Fruit fly (Drosophila melanogaster): ENCODE data around the gene CG12236.

CG12236 gene

DNA sequence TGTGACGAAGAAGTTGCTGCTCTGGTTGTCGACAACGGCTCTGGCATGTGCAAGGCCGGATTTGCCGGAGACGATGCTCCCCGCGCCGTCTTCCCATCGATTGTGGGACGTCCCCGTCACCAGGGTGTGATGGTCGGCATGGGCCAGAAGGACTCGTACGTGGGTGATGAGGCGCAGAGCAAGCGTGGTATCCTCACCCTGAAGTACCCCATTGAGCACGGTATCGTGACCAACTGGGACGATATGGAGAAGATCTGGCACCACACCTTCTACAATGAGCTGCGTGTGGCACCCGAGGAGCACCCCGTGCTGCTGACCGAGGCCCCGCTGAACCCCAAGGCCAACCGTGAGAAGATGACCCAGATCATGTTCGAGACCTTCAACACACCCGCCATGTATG lies 5.2 kb upstream of the CG12236 start (continued):
- no peak for TF ChIP-seq otp (GFP tag; IDR thresholded peaks at IDR 0.05)
- no peak for TF ChIP-seq ash1 (GFP tag; optimal IDR thresholded peaks at IDR 0.05)
- no peak for TF ChIP-seq C15 (GFP tag; IDR thresholded peaks at IDR 0.05)
- TF ChIP-seq CG7556 (GFP tag; optimal IDR thresholded peaks at IDR 0.05): no peak
- no peak for TF ChIP-seq CG9437 (GFP tag; optimal IDR thresholded peaks at IDR 0.05)
- no peak for TF ChIP-seq sob (GFP tag; IDR thresholded peaks at IDR 0.05)
- no peak for TF ChIP-seq CG18619 (GFP tag; optimal IDR thresholded peaks at IDR 0.05)
- no peak for TF ChIP-seq CG30403 (GFP tag; optimal IDR thresholded peaks at IDR 0.05)
- TF ChIP-seq NC2β (GFP tag; optimal IDR thresholded peaks at IDR 0.05): no peak
- no peak for TF ChIP-seq Dad (GFP tag; optimal IDR thresholded peaks at IDR 0.05)
- TF ChIP-seq Taf1 (GFP tag; IDR thresholded peaks at IDR 0.05): no peak
- no peak for TF ChIP-seq corto (GFP tag; optimal IDR thresholded peaks at IDR 0.05)
- TF ChIP-seq CG3726 (GFP tag; IDR thresholded peaks at IDR 0.05): 0 out of 3 replicates have a peak, but pooled peaks have one; percentile 33
- no peak for TF ChIP-seq CG15514 (GFP tag; optimal IDR thresholded peaks at IDR 0.05)
- peak; percentile 44; the same call in 1 of the 2 replicates for TF ChIP-seq chm (GFP tag; IDR thresholded peaks at IDR 0.05)
- no peak for TF ChIP-seq ewg (GFP tag; optimal IDR thresholded peaks at IDR 0.05)
- no peak for TF ChIP-seq Doc2 (GFP tag; IDR thresholded peaks at IDR 0.05)
- TF ChIP-seq slou (GFP tag; optimal IDR thresholded peaks at IDR 0.05): no peak
- TF ChIP-seq Sin3A (optimal IDR thresholded peaks at IDR 0.05): no peak
- TF ChIP-seq Gsc (GFP tag; IDR thresholded peaks at IDR 0.05): no peak
- TF ChIP-seq NfI (GFP tag; optimal IDR thresholded peaks at IDR 0.05): no peak
- no peak for TF ChIP-seq wdn (GFP tag; IDR thresholded peaks at IDR 0.05)

dm6 chrX:5904377-5905085 lies 3.4 kb upstream of the CG12236 start:
- TF ChIP-seq Neu2 (GFP tag; optimal IDR thresholded peaks at IDR 0.05; ENCODE audit: borderline replicate concordance) (no peak), sd (tag; optimal IDR thresholded peaks at IDR 0.05) (peak; percentile 64), CG7928 (GFP tag; optimal IDR thresholded peaks at IDR 0.05) (no peak), Dbx (GFP tag; IDR thresholded peaks at IDR 0.05) (no peak), nerfin-1 (tag; optimal IDR thresholded peaks at IDR 0.05) (no peak), rib (GFP tag; IDR thresholded peaks at IDR 0.05) (0 out of 2 replicates have a peak, but pooled peaks have one; percentile 40), dpn (GFP tag; optimal IDR thresholded peaks at IDR 0.05) (no peak), aop (GFP tag; IDR thresholded peaks at IDR 0.05) (no peak), CG15479 (GFP tag; optimal IDR thresholded peaks at IDR 0.05) (peak; percentile 17), B-H2 (GFP tag; optimal IDR thresholded peaks at IDR 0.05) (no peak), lilli (GFP tag; optimal IDR thresholded peaks at IDR 0.05) (no peak), Ssrp (tag; optimal IDR thresholded peaks at IDR 0.05) (no peak), CG17186 (GFP tag; optimal IDR thresholded peaks at IDR 0.05) (no peak), jigr1 (GFP tag; IDR thresholded peaks at IDR 0.05) (no peak), nau (GFP tag; optimal IDR thresholded peaks at IDR 0.05) (no peak), CG6175 (GFP tag; IDR thresholded peaks at IDR 0.05) (no peak), corto (GFP tag; optimal IDR thresholded peaks at IDR 0.05) (peak; percentile 63), tup (GFP tag; optimal IDR thresholded peaks at IDR 0.05) (no peak), disco-r (GFP tag; optimal IDR thresholded peaks at IDR 0.05) (no peak), eyg (GFP tag; optimal IDR thresholded peaks at IDR 0.05) (no peak), so (GFP tag; IDR thresholded peaks at IDR 0.05) (no peak), HLHmδ (GFP tag; optimal IDR thresholded peaks at IDR 0.05) (no peak), Fer1 (GFP tag; optimal IDR thresholded peaks at IDR 0.05) (no peak), CG2875 (GFP tag; optimal IDR thresholded peaks at IDR 0.05) (no peak), knrl (GFP tag; IDR thresholded peaks at IDR 0.05; ENCODE audit: partially characterized antibody) (no peak), Ptx1 (GFP tag; IDR thresholded peaks at IDR 0.05) (no peak), CrebB (tag; optimal IDR thresholded peaks at IDR 0.05) (no peak), bowl (GFP tag; IDR thresholded peaks at IDR 0.05) (no peak), CG13624 (GFP tag; optimal IDR thresholded peaks at IDR 0.05) (no peak), CG12769 (tag; optimal IDR thresholded peaks at IDR 0.05) (no peak)

Measured in whole organism, embryonic.